Fruit fly (Drosophila melanogaster) whole organism, embryonic: ENCODE data around the gene CG10845.

Experiments used
- ATbp ChIP-seq: fragments of 200-800 bp; sonication (Bioruptor generic); optimal IDR thresholded peaks from 2 replicates; lab custom pipeline; 2017; ENCODE audit warnings: missing biosample characterization, mild to moderate bottlenecking, missing genetic modification characterization, missing genetic modification reagents
- Atf3 ChIP-seq: fragments of 200-800 bp; sonication (Bioruptor generic); optimal IDR thresholded peaks from 3 replicates; lab custom pipeline; 2016; ENCODE audit warnings: missing biosample characterization, missing genetic modification characterization
- CG10654 ChIP-seq: fragments of 200-800 bp; sonication (Bioruptor generic); optimal IDR thresholded peaks from 2 replicates; lab custom pipeline; 2016; ENCODE audit warnings: missing biosample characterization, missing genetic modification characterization
- CG11560 ChIP-seq: fragments of 200-800 bp; sonication (Bioruptor generic); IDR thresholded peaks from 3 replicates; pipeline ENCODE4 v1.3.6; 2022; ENCODE audit warnings: missing biosample characterization, missing genetic modification characterization
- CG15601 ChIP-seq: fragments of 200-800 bp; sonication (Bioruptor generic); optimal IDR thresholded peaks from 3 replicates; lab custom pipeline; 2019; ENCODE audit warnings: missing biosample characterization, mild to moderate bottlenecking, missing genetic modification characterization, moderate library complexity
- CG17328 ChIP-seq: fragments of 200-800 bp; sonication (Bioruptor generic); IDR thresholded peaks from 2 replicates; pipeline ENCODE4 v1.3.6; 2022; ENCODE audit warnings: missing biosample characterization, missing genetic modification characterization
- CG17612 ChIP-seq: fragments of 200-800 bp; sonication (Bioruptor generic); IDR thresholded peaks from 2 replicates; pipeline ENCODE4 v1.3.6; 2022; ENCODE audit warnings: missing biosample characterization, missing genetic modification characterization
- CG31224 ChIP-seq: fragments of 200-800 bp; sonication (Bioruptor generic); IDR thresholded peaks from 2 replicates; pipeline ENCODE4 v1.3.6; 2022; ENCODE audit warnings: missing biosample characterization, missing genetic modification characterization
- CG31388 ChIP-seq: fragments of 200-800 bp; sonication (Bioruptor generic); optimal IDR thresholded peaks from 2 replicates; lab custom pipeline; 2016; ENCODE audit warnings: missing biosample characterization, missing genetic modification characterization
- CG32532 ChIP-seq: fragments of 200-800 bp; sonication (Bioruptor generic); IDR thresholded peaks from 2 replicates; pipeline ENCODE4 v1.3.6; 2022; ENCODE audit warnings: missing biosample characterization, missing genetic modification characterization
- CG34224 ChIP-seq: fragments of 200-800 bp; sonication (Bioruptor generic); IDR thresholded peaks from 3 replicates; pipeline ENCODE4 v1.3.6; 2022; ENCODE audit warnings: missing biosample characterization, missing genetic modification characterization; ENCODE audit not compliant: partially characterized antibody
- CG3838 ChIP-seq: fragments of 200-800 bp; sonication (Bioruptor generic); optimal IDR thresholded peaks from 3 replicates; lab custom pipeline; 2016; ENCODE audit warnings: missing biosample characterization, missing genetic modification characterization
- CG4707 ChIP-seq: fragments of 200-800 bp; sonication (Bioruptor generic); optimal IDR thresholded peaks from 2 replicates; lab custom pipeline; 2018; ENCODE audit warnings: missing biosample characterization, mild to moderate bottlenecking, missing genetic modification characterization, moderate library complexity
- CG8478 ChIP-seq: fragments of >200 bp; optimal IDR thresholded peaks from 2 replicates; lab custom pipeline; 2018
- CG8944 ChIP-seq: fragments of 200-800 bp; sonication (Bioruptor generic); optimal IDR thresholded peaks from 3 replicates; lab custom pipeline; 2016; ENCODE audit warnings: missing biosample characterization, missing genetic modification characterization
- CHES-1-like ChIP-seq: fragments of 200-800 bp; sonication (Bioruptor generic); optimal IDR thresholded peaks from 2 replicates; lab custom pipeline; 2016; ENCODE audit warnings: missing biosample characterization, missing genetic modification characterization
- D ChIP-seq, 2 experiments: fragments of 200-800 bp in 1 of 2; fragments of >200 bp in 1 of 2; sonication (Bioruptor generic) in 1 of 2; optimal IDR thresholded peaks; 2 replicates in 1 of 2; 3 replicates in 1 of 2; lab custom pipeline; 2017; ENCODE audit warnings: mild to moderate bottlenecking in 1 of 2, missing biosample characterization in 1 of 2, missing genetic modification characterization in 1 of 2, missing genetic modification reagents in 1 of 2
- D19A ChIP-seq: fragments of 200-800 bp; optimal IDR thresholded peaks from 3 replicates; lab custom pipeline; 2019; ENCODE audit warnings: missing biosample characterization, mild to moderate bottlenecking, missing genetic modification characterization, moderate library complexity
- Dad ChIP-seq: fragments of 200-800 bp; sonication (Bioruptor generic); optimal IDR thresholded peaks from 3 replicates; lab custom pipeline; 2016; ENCODE audit warnings: missing biosample characterization, missing genetic modification characterization
- Fer1 ChIP-seq: fragments of 200-800 bp; sonication (Bioruptor generic); optimal IDR thresholded peaks from 2 replicates; lab custom pipeline; 2017; ENCODE audit warnings: missing biosample characterization, mild to moderate bottlenecking, missing genetic modification characterization
- Gug ChIP-seq: fragments of 200-800 bp; sonication (Bioruptor generic); IDR thresholded peaks from 4 replicates; pipeline ENCODE4 v1.3.6; 2022; ENCODE audit warnings: missing biosample characterization, missing genetic modification characterization
- HHEX ChIP-seq: fragments of 200-800 bp; sonication (Bioruptor generic); optimal IDR thresholded peaks from 3 replicates; lab custom pipeline; 2017; ENCODE audit warnings: missing biosample characterization, mild to moderate bottlenecking, missing genetic modification characterization, missing genetic modification reagents
- HLH4C ChIP-seq: fragments of 200-800 bp; sonication (Bioruptor generic); IDR thresholded peaks from 3 replicates; pipeline ENCODE4 v1.3.6; 2022; ENCODE audit warnings: missing biosample characterization, missing genetic modification characterization; ENCODE audit not compliant: partially characterized antibody
- Hr51 ChIP-seq, 2 experiments: fragments of 200-800 bp; sonication (Bioruptor generic); optimal IDR thresholded peaks; 2 replicates in 1 of 2; 3 replicates in 1 of 2; lab custom pipeline; 2016 to 2018; ENCODE audit warnings: missing biosample characterization in 2 of 2, missing genetic modification characterization in 2 of 2, mild to moderate bottlenecking in 1 of 2, moderate library complexity in 1 of 2
- Lhr ChIP-seq: fragments of 200-800 bp; sonication (Bioruptor generic); optimal IDR thresholded peaks from 3 replicates; lab custom pipeline; 2017; ENCODE audit warnings: mild to moderate bottlenecking, missing biosample characterization, missing genetic modification reagents, missing genetic modification characterization
- Max ChIP-seq: fragments of 200-800 bp; sonication (Bioruptor generic); optimal IDR thresholded peaks from 2 replicates; lab custom pipeline; 2016; ENCODE audit warnings: missing biosample characterization, mild to moderate bottlenecking, missing genetic modification characterization
- Mrtf ChIP-seq: fragments of 200-800 bp; sonication (Bioruptor generic); IDR thresholded peaks from 3 replicates; pipeline ENCODE4 v1.3.6; 2022; ENCODE audit warnings: missing biosample characterization, missing genetic modification characterization
- NK7.1 ChIP-seq: fragments of 200-800 bp; sonication (Bioruptor generic); optimal IDR thresholded peaks from 3 replicates; lab custom pipeline; 2016; ENCODE audit warnings: missing biosample characterization, missing genetic modification characterization
- Rx ChIP-seq: fragments of 200-800 bp; sonication (Bioruptor generic); IDR thresholded peaks from 2 replicates; pipeline ENCODE4 v1.3.6; 2022; ENCODE audit warnings: missing biosample characterization, missing genetic modification characterization
- Scr ChIP-seq: fragments of 200-800 bp; sonication (Bioruptor generic); IDR thresholded peaks from 2 replicates; pipeline ENCODE4 v1.3.6; 2022; ENCODE audit warnings: missing biosample characterization, missing genetic modification characterization; ENCODE audit not compliant: partially characterized antibody
- ash1 ChIP-seq: fragments of 200-800 bp; sonication (Bioruptor generic); optimal IDR thresholded peaks from 2 replicates; lab custom pipeline; 2018; ENCODE audit warnings: missing biosample characterization, mild to moderate bottlenecking, missing genetic modification characterization
- bbx ChIP-seq: fragments of 200-800 bp; sonication (Bioruptor generic); IDR thresholded peaks from 2 replicates; pipeline ENCODE4 v1.3.6; 2022; ENCODE audit warnings: missing biosample characterization, missing genetic modification characterization; ENCODE audit not compliant: partially characterized antibody
- bsh ChIP-seq, 2 experiments: fragments of 200-800 bp; sonication (Bioruptor generic); optimal IDR thresholded peaks; 2 replicates each; lab custom pipeline; 2017 to 2018; ENCODE audit warnings: mild to moderate bottlenecking in 2 of 2, missing biosample characterization in 2 of 2, missing genetic modification characterization in 2 of 2, moderate library complexity in 1 of 2
- chinmo ChIP-seq: fragments of 200-800 bp; sonication (Bioruptor generic); IDR thresholded peaks from 4 replicates; pipeline ENCODE4 v1.3.6; 2022; ENCODE audit warnings: missing biosample characterization, missing genetic modification characterization; ENCODE audit not compliant: partially characterized antibody
- corto ChIP-seq: fragments of 200-800 bp; sonication (Bioruptor generic); optimal IDR thresholded peaks from 2 replicates; lab custom pipeline; 2016; ENCODE audit warnings: missing biosample characterization, mild to moderate bottlenecking, missing genetic modification characterization, moderate library complexity
- dm ChIP-seq: fragments of 200-800 bp; sonication (Bioruptor generic); optimal IDR thresholded peaks from 3 replicates; lab custom pipeline; 2016; ENCODE audit warnings: missing biosample characterization, missing genetic modification characterization
- dmrt99B ChIP-seq: fragments of 200-800 bp; sonication (Bioruptor generic); optimal IDR thresholded peaks from 2 replicates; lab custom pipeline; 2018; ENCODE audit warnings: missing biosample characterization, mild to moderate bottlenecking, missing genetic modification characterization, moderate library complexity
- dysf ChIP-seq: fragments of 200-800 bp; sonication (Bioruptor generic); IDR thresholded peaks from 3 replicates; pipeline ENCODE4 v1.3.6; 2022; ENCODE audit warnings: missing biosample characterization, missing genetic modification characterization
- ftz-f1 ChIP-seq: fragments of 200-800 bp; sonication (Bioruptor generic); optimal IDR thresholded peaks from 2 replicates; lab custom pipeline; 2016; ENCODE audit warnings: missing biosample characterization, missing genetic modification characterization
- insv ChIP-seq, 2 experiments: fragments of 200-800 bp; sonication (Bioruptor generic); optimal IDR thresholded peaks; 3 replicates each; lab custom pipeline; 2016 to 2018; ENCODE audit warnings: missing biosample characterization in 2 of 2, missing genetic modification characterization in 2 of 2
- kay ChIP-seq: fragments of 200-800 bp; sonication (Bioruptor generic); optimal IDR thresholded peaks from 2 replicates; lab custom pipeline; 2016; ENCODE audit warnings: missing biosample characterization, missing genetic modification characterization
- nerfin-1 ChIP-seq: fragments of 200-800 bp; sonication (Bioruptor generic); optimal IDR thresholded peaks from 3 replicates; lab custom pipeline; 2019; ENCODE audit warnings: missing biosample characterization, mild to moderate bottlenecking, missing genetic modification characterization, moderate library complexity
- nmo ChIP-seq: fragments of 200-800 bp; sonication (Bioruptor generic); optimal IDR thresholded peaks from 2 replicates; lab custom pipeline; 2018; ENCODE audit warnings: missing biosample characterization, mild to moderate bottlenecking, missing genetic modification characterization, moderate library complexity
- pros ChIP-seq: fragments of 200-800 bp; sonication (Bioruptor generic); optimal IDR thresholded peaks from 3 replicates; lab custom pipeline; 2019; ENCODE audit warnings: missing biosample characterization, mild to moderate bottlenecking, missing genetic modification characterization, moderate library complexity
- ranshi ChIP-seq: fragments of 200-800 bp; sonication (Bioruptor generic); IDR thresholded peaks from 2 replicates; pipeline ENCODE4 v1.3.6; 2022; ENCODE audit warnings: missing biosample characterization, missing genetic modification characterization
- sim ChIP-seq: fragments of 200-800 bp; sonication (Bioruptor generic); IDR thresholded peaks from 2 replicates; pipeline ENCODE4 v1.3.6; 2022; ENCODE audit warnings: missing biosample characterization, missing genetic modification characterization
- sisA ChIP-seq: fragments of 200-800 bp; sonication (Bioruptor generic); IDR thresholded peaks from 2 replicates; pipeline ENCODE4 v1.3.6; 2022; ENCODE audit warnings: missing biosample characterization, missing genetic modification characterization
- tna ChIP-seq: fragments of 200-800 bp; sonication (Bioruptor generic); IDR thresholded peaks from 2 replicates; pipeline ENCODE4 v1.3.6; 2022; ENCODE audit warnings: missing biosample characterization, missing genetic modification characterization; ENCODE audit not compliant: partially characterized antibody
- ttk ChIP-seq: fragments of 200-800 bp; sonication (Bioruptor generic); IDR thresholded peaks from 2 replicates; pipeline ENCODE4 v2.1.2; 2022; ENCODE audit warnings: missing biosample characterization, missing genetic modification characterization

CG10845 gene

DNA sequence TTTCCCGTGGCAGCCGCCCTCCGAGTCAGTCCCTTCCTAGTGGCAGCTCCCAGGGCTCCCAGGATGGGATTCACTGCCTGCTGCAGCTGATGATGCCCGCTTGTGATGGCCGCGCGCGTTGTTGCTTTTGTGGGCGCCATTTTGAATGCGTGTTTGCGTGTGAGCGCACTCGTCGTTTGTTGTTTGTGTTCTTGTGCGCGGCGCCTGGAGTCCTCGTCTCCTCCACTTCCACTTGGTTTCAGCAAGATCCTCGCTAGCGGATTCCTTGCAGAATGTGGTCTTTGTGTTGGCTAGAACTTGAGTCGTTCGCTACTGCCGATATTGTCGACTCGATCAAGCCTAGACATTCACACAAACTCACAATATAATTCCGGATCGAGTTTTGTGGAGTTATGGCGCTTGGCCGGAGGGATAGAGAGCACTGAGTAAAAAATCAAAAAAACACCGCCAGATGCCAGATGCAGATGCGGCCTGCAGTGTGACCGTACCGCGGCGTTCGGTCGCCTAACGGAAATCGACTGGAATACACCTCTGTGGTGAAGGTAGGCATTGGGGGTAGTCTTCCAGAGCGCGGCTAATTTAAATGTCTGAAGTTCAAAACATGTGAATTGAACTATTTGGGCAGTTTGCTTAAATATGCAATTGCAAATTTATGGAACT lies 30.4 kb upstream of the CG10845 start, which contains the start of gene CycB3 (continued):
- TF ChIP-seq HLH4C (GFP tag; lab: Robert Waterston, UW) (no peak), sim (no peak), CG8944 (GFP tag; lab: Kevin White, UChicago) (no peak), nmo (peak; percentile 50), CG31224 (GFP tag; lab: Robert Waterston, UW) (no peak), Hr51 (GFP tag; optimal IDR thresholded peaks at IDR 0.05; lab: Kevin White, UChicago) (no peak), CG4707 (no peak), Dad (GFP tag; lab: Kevin White, UChicago) (peak; percentile 2), Rx (GFP tag; lab: Robert Waterston, UW) (no peak), sisA (no peak), corto (no peak), HHEX (GFP tag; lab: Kevin White, UChicago) (no peak), ash1 (GFP tag; lab: Kevin White, UChicago) (no peak), bsh (GFP tag; optimal IDR thresholded peaks at IDR 0.05; lab: Kevin White, UChicago) (no peak), nerfin-1 (tag; lab: Kevin White, UChicago) (peak; percentile 40), CG31388 (no peak), CG34224 (GFP tag; lab: Robert Waterston, UW) (no peak), pros (GFP tag; lab: Kevin White, UChicago) (no peak), Atf3 (GFP tag; lab: Kevin White, UChicago) (no peak), CG3838 (GFP tag; lab: Kevin White, UChicago) (no peak), dysf (no peak), ranshi (GFP tag; lab: Robert Waterston, UW) (no peak; the same call in 1 of the 2 replicates), CG11560 (tag; lab: Robert Waterston, UW) (no peak), CHES-1-like (GFP tag; lab: Kevin White, UChicago) (peak; percentile 39), Scr (GFP tag; lab: Robert Waterston, UW) (peak; percentile 44; the same call in 1 of the 2 replicates), ftz-f1 (GFP tag; lab: Kevin White, UChicago) (no peak), CG15601 (tag; lab: Kevin White, UChicago) (peak; percentile 4), bbx (GFP tag; lab: Robert Waterston, UW) (peak; percentile 50; the same call in 1 of the 2 replicates), Mrtf (GFP tag; lab: Robert Waterston, UW) (no peak), NK7.1 (GFP tag; lab: Kevin White, UChicago) (no peak), CG8478 (lab: Kevin White, UChicago) (no peak), D (optimal IDR thresholded peaks at IDR 0.05; lab: Kevin White, UChicago) (no peak), D (GFP tag; optimal IDR thresholded peaks at IDR 0.05; lab: Kevin White, UChicago) (no peak), kay (GFP tag; lab: Kevin White, UChicago) (no peak), chinmo (GFP tag; lab: Robert Waterston, UW) (peak; percentile 62; the same call in 2 of the 4 replicates), Max (GFP tag; lab: Kevin White, UChicago) (no peak), insv (GFP tag; optimal IDR thresholded peaks at IDR 0.05; lab: Kevin White, UChicago) (peak in 1 of 2 experiments; percentile 58), tna (GFP tag; lab: Robert Waterston, UW) (0 out of 2 replicates have a peak, but pooled peaks have one; percentile 30), CG32532 (no peak), ttk (peak; percentile 20; the same call in 1 of the 2 replicates), Gug (GFP tag; lab: Robert Waterston, UW) (no peak), ATbp (GFP tag; lab: Kevin White, UChicago) (no peak), Lhr (GFP tag; lab: Kevin White, UChicago) (peak; percentile 43), D19A (tag; lab: Kevin White, UChicago) (no peak), CG17328 (peak; percentile 46; the same call in 1 of the 2 replicates), dmrt99B (no peak), CG10654 (no peak), Fer1 (GFP tag; lab: Kevin White, UChicago) (no peak), dm (GFP tag; lab: Kevin White, UChicago) (peak; percentile 53), CG17612 (GFP tag; lab: Robert Waterston, UW) (no peak)
